Fruit fly (Drosophila melanogaster) whole organism, adult: ENCODE measurements around the gene RfC4.

Source experiments
- CG11617 ChIP-seq: fragments of 200-800 bp; sonication (Bioruptor generic); optimal IDR thresholded peaks from 2 replicates; lab custom pipeline; 2017; ENCODE audit warnings: mild to moderate bottlenecking, missing biosample characterization, missing genetic modification reagents, missing genetic modification characterization
- CG12768 ChIP-seq: fragments of 200-800 bp; sonication (Bioruptor generic); optimal IDR thresholded peaks from 2 replicates; lab custom pipeline; 2017; ENCODE audit warnings: missing biosample characterization, missing genetic modification characterization, mild to moderate bottlenecking, moderate library complexity, missing genetic modification reagents
- CG14711 ChIP-seq: fragments of 200-800 bp; sonication (Bioruptor generic); optimal IDR thresholded peaks from 2 replicates; lab custom pipeline; 2018; ENCODE audit warnings: missing biosample characterization, mild to moderate bottlenecking, missing genetic modification characterization, moderate library complexity
- CG1620 ChIP-seq: fragments of 200-800 bp; sonication (Bioruptor generic); optimal IDR thresholded peaks from 2 replicates; lab custom pipeline; 2016; ENCODE audit warnings: missing biosample characterization, missing genetic modification characterization
- CG33017 ChIP-seq: fragments of 200-800 bp; sonication (Bioruptor generic); optimal IDR thresholded peaks from 2 replicates; lab custom pipeline; 2018; ENCODE audit warnings: missing biosample characterization, mild to moderate bottlenecking, missing genetic modification characterization, moderate library complexity
- CG5204 ChIP-seq: fragments of 200-800 bp; sonication (Bioruptor generic); optimal IDR thresholded peaks from 2 replicates; lab custom pipeline; 2016; ENCODE audit warnings: missing biosample characterization, missing genetic modification characterization
- CG7045 ChIP-seq: fragments of 200-800 bp; sonication (Bioruptor generic); optimal IDR thresholded peaks from 2 replicates; lab custom pipeline; 2017; ENCODE audit warnings: missing biosample characterization, mild to moderate bottlenecking, missing genetic modification characterization
- CG7101 ChIP-seq: fragments of 200-800 bp; sonication (Bioruptor generic); optimal IDR thresholded peaks from 2 replicates; lab custom pipeline; 2018; ENCODE audit warnings: missing biosample characterization, mild to moderate bottlenecking, missing genetic modification characterization, moderate library complexity
- Clk ChIP-seq: fragments of 200-800 bp; sonication (Bioruptor generic); optimal IDR thresholded peaks from 2 replicates; lab custom pipeline; 2017; ENCODE audit warnings: missing biosample characterization, missing genetic modification characterization
- Crg-1 ChIP-seq: fragments of 200-800 bp; sonication (Bioruptor generic); optimal IDR thresholded peaks from 2 replicates; lab custom pipeline; 2016; ENCODE audit warnings: missing biosample characterization, missing genetic modification characterization
- Hr96 ChIP-seq: fragments of 200-800 bp; sonication (Bioruptor generic); optimal IDR thresholded peaks from 2 replicates; lab custom pipeline; 2016; ENCODE audit warnings: missing biosample characterization, missing genetic modification characterization
- Mnt ChIP-seq: fragments of 200-800 bp; sonication (Bioruptor generic); optimal IDR thresholded peaks from 2 replicates; lab custom pipeline; 2016; ENCODE audit warnings: missing biosample characterization, mild to moderate bottlenecking, missing genetic modification characterization
- bab1 ChIP-seq: fragments of 200-800 bp; sonication (Bioruptor generic); optimal IDR thresholded peaks from 3 replicates; lab custom pipeline; 2019; ENCODE audit warnings: missing biosample characterization, mild to moderate bottlenecking, missing genetic modification characterization, moderate library complexity
- cic ChIP-seq: fragments of 200-800 bp; sonication (Bioruptor generic); optimal IDR thresholded peaks from 2 replicates; lab custom pipeline; 2017; ENCODE audit warnings: missing biosample characterization, mild to moderate bottlenecking, missing genetic modification characterization, moderate library complexity
- cnc ChIP-seq, 2 experiments: fragments of >200 bp; optimal IDR thresholded peaks; 2 replicates each; lab custom pipeline; 2017
- kay ChIP-seq: fragments of 200-800 bp; sonication (Bioruptor generic); peaks from one replicate; lab custom pipeline; 2016; ENCODE audit warnings: missing biosample characterization, missing genetic modification characterization, borderline replicate concordance
- ovo ChIP-seq: fragments of 200-800 bp; sonication (Bioruptor generic); optimal IDR thresholded peaks from 2 replicates; lab custom pipeline; 2016; ENCODE audit warnings: missing biosample characterization, missing genetic modification characterization
- pad ChIP-seq: fragments of 200-800 bp; sonication (Bioruptor generic); optimal IDR thresholded peaks from 3 replicates; lab custom pipeline; 2017; ENCODE audit warnings: missing biosample characterization, missing genetic modification characterization, mild to moderate bottlenecking, moderate library complexity, missing genetic modification reagents
- tj ChIP-seq: fragments of 200-800 bp; sonication (Bioruptor generic); optimal IDR thresholded peaks from 3 replicates; lab custom pipeline; 2017; ENCODE audit warnings: missing biosample characterization, mild to moderate bottlenecking, missing genetic modification characterization, moderate library complexity
- toe ChIP-seq: fragments of 200-800 bp; sonication (Bioruptor generic); optimal IDR thresholded peaks from 2 replicates; lab custom pipeline; 2016; ENCODE audit warnings: missing biosample characterization, missing genetic modification characterization

Gene RfC4

dm6 chr3L:4107120-4107519 is 28.7 kb downstream of the RfC4 start:
- no peak for TF ChIP-seq CG7045 (GFP tag; lab: Kevin White, UChicago)
- TF ChIP-seq kay (GFP tag; lab: Kevin White, UChicago): peak; percentile 94
- TF ChIP-seq cic: peak; percentile 72
- peak; percentile 35 for TF ChIP-seq CG12768
- no peak for TF ChIP-seq Clk (GFP tag; lab: Kevin White, UChicago)
- no peak for TF ChIP-seq CG14711 (tag; lab: Kevin White, UChicago)
- TF ChIP-seq Crg-1 (GFP tag; lab: Kevin White, UChicago): no peak

- TF ChIP-seq tj (GFP tag; lab: Kevin White, UChicago): peak; percentile 43
- TF ChIP-seq toe (GFP tag; lab: Kevin White, UChicago): no peak
- TF ChIP-seq CG7045 (GFP tag; lab: Kevin White, UChicago): peak; percentile 21
- peak; percentile 95 for TF ChIP-seq cic
- peak; percentile 76 for TF ChIP-seq Mnt (GFP tag; lab: Kevin White, UChicago)
- no peak for TF ChIP-seq CG5204 (GFP tag; lab: Kevin White, UChicago)
- no peak for TF ChIP-seq CG14711 (tag; lab: Kevin White, UChicago)
- TF ChIP-seq ovo (GFP tag; lab: Kevin White, UChicago): peak; percentile 51
- TF ChIP-seq CG12768: peak; percentile 85
- peak; percentile 37 for TF ChIP-seq pad (GFP tag; lab: Kevin White, UChicago)
- TF ChIP-seq Crg-1 (GFP tag; lab: Kevin White, UChicago): peak; percentile 47
- peak; percentile 69 for TF ChIP-seq kay (GFP tag; lab: Kevin White, UChicago)
- peak; percentile 22 for TF ChIP-seq Hr96
- TF ChIP-seq CG11617: peak; percentile 60
Measured at dm6 chr3L:4103258-4104247, 32.3 kb downstream of the RfC4 start, which contains the start of gene Fit1. Fit1 (plus strand) TSS chr3L:4103564.

- TF ChIP-seq Crg-1 (GFP tag; lab: Kevin White, UChicago): no peak
- TF ChIP-seq CG5204 (GFP tag; lab: Kevin White, UChicago): no peak
- peak; percentile 33 for TF ChIP-seq CG14711 (tag; lab: Kevin White, UChicago)
- TF ChIP-seq tj (GFP tag; lab: Kevin White, UChicago): peak; percentile 41
- TF ChIP-seq CG1620 (GFP tag; lab: Kevin White, UChicago): no peak
- peak; percentile 38 for TF ChIP-seq ovo (GFP tag; lab: Kevin White, UChicago)
- peak; percentile 98 for TF ChIP-seq cic
- TF ChIP-seq Mnt (GFP tag; lab: Kevin White, UChicago): peak; percentile 94
- peak; percentile 33 for TF ChIP-seq CG12768
- TF ChIP-seq Clk (GFP tag; lab: Kevin White, UChicago): peak; percentile 25
- TF ChIP-seq pad (GFP tag; lab: Kevin White, UChicago): peak; percentile 36
- TF ChIP-seq CG7101 (tag; lab: Kevin White, UChicago): peak; percentile 39
- TF ChIP-seq cnc (optimal IDR thresholded peaks at IDR 0.05; lab: Kevin White, UChicago): no peak
- peak; percentile 67 for TF ChIP-seq bab1 (GFP tag; lab: Kevin White, UChicago)
- no peak for TF ChIP-seq CG11617
- peak; percentile 39 for TF ChIP-seq CG33017 (tag; lab: Kevin White, UChicago)
- no peak for TF ChIP-seq CG7045 (GFP tag; lab: Kevin White, UChicago)
- peak; percentile 93 for TF ChIP-seq kay (GFP tag; lab: Kevin White, UChicago)
- TF ChIP-seq Hr96: peak; percentile 11
- TF ChIP-seq toe (GFP tag; lab: Kevin White, UChicago): peak; percentile 25
Measured at dm6 chr3L:4102496-4103257, 33.2 kb downstream of the RfC4 start, which contains the start of gene CG14995. CG14995 (minus strand) TSS chr3L:4103256.

dm6 chr3L:4099194-4099593 is 36.6 kb downstream of the RfC4 start:
- TF ChIP-seq Crg-1 (GFP tag; lab: Kevin White, UChicago) (no peak), Mnt (GFP tag; lab: Kevin White, UChicago) (no peak), CG5204 (GFP tag; lab: Kevin White, UChicago) (no peak), cic (peak; percentile 92), Hr96 (no peak)

DNA sequence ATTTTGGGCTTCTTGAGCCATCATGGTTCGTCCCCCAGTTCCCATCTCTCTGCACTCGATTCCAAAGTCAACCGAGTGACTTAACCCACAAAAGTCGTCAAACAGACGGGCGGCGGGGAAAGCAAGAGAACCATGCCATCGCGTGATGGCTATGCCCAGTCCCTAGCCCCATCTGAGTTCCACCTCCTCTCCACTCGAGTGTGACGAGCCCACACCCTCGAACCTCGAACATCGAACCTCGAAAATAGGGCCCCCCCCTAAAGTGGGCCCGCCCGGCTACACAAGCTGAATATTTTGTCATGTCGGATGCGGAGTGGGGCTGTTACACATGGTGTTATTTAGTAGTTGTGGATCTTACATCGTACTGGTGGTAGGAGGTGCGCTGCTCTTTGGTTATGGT is 39.3 kb downstream of the RfC4 start:
- no peak for TF ChIP-seq Clk (GFP tag; lab: Kevin White, UChicago)
- TF ChIP-seq toe (GFP tag; lab: Kevin White, UChicago): no peak
- no peak for TF ChIP-seq CG14711 (tag; lab: Kevin White, UChicago)
- TF ChIP-seq cic: no peak
- no peak for TF ChIP-seq kay (GFP tag; lab: Kevin White, UChicago)
- no peak for TF ChIP-seq tj (GFP tag; lab: Kevin White, UChicago)
